Worm (Caenorhabditis elegans): Measurements from ENCODE around the gene col-141.

The col-141 gene

ce11 chrV:6846507-6846906, 17.0 kb downstream of the col-141 start, which contains the start of gene lgc-54:
Gene lgc-54 (minus strand): TSS chrV:6846607.
- no peak for TF ChIP-seq unc-62 (GFP tag; optimal IDR thresholded peaks at IDR 0.05)

DNA sequence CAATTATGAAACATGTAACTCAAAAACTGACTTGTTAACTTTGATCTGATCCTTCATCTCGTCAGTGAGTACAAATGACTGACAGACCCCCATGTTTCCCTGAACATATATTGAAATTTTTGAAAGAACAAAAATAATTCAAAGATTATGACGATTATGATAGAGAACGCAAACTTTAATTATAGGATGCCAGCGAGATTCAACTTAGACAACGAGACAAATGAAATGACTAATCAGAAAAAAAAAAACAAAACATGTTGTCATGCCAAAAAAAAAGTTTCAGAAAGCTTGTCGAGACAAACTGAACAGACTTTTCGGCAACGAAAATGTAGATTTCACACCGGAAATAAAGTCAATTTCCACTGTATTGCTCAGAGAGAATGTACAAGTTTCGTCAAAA, 25.2 kb downstream of the col-141 start, which contains the start of gene gpa-10:
Gene gpa-10, minus strand, starts transcription at position 101 of the 400 bp plus-strand sequence.
- no peak for TF ChIP-seq unc-62 (GFP tag; optimal IDR thresholded peaks at IDR 0.05)

DNA sequence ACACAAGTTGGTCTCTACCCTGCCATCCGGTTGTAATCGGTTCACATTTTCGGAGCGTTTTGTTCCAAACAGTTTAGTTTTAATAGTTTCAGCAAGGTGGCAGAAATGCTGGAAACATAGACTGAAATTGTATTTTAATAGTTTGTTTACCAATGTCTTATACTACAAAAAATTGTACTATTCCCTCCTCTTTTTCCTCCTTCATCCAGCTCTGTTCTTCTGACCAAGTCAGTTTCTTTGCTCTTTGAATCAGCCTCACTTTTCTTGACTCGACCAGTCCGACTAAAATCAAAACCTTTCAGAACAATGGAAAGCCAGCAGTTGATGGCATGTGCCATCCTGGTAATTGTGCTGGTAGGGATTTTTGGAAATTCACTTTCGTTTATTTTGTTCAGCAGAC, 40.5 kb downstream of the col-141 start, which contains the start of gene frpr-18:
Gene frpr-18, plus strand, starts transcription at position 301 of the 400 bp plus-strand sequence.
- no peak for TF ChIP-seq unc-62 (GFP tag; optimal IDR thresholded peaks at IDR 0.05)

DNA sequence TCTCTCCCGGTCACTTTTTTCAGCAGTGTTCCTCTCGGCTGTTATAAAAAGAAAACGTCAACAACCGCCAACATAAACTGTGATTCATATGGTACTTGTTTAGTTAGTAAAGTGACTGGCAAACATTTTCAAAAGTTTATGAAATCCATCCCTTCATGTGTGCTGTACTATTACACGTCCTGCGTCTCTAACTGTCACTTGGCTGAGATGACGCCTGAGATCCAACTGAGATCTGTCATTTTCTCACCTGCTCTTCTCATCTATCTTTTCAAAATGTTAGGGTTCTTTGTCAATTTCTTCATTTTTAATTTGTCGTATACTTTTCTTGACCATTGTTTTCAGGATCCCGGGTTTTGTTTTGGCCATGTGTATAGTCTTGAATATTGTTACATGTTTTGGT, 45.2 kb downstream of the col-141 start:
- no peak for TF ChIP-seq unc-62 (GFP tag; optimal IDR thresholded peaks at IDR 0.05)

ce11 chrV:6875795-6876194, 46.3 kb downstream of the col-141 start:
- TF ChIP-seq unc-62 (GFP tag; optimal IDR thresholded peaks at IDR 0.05) = no peak

- TF ChIP-seq unc-62 (GFP tag; optimal IDR thresholded peaks at IDR 0.05) = no peak
Measured at ce11 chrV:6876763-6877515, 47.4 kb downstream of the col-141 start.

- no peak for TF ChIP-seq unc-62 (GFP tag; optimal IDR thresholded peaks at IDR 0.05)
Measured at ce11 chrV:6878559-6878958, 49.1 kb downstream of the col-141 start.

DNA sequence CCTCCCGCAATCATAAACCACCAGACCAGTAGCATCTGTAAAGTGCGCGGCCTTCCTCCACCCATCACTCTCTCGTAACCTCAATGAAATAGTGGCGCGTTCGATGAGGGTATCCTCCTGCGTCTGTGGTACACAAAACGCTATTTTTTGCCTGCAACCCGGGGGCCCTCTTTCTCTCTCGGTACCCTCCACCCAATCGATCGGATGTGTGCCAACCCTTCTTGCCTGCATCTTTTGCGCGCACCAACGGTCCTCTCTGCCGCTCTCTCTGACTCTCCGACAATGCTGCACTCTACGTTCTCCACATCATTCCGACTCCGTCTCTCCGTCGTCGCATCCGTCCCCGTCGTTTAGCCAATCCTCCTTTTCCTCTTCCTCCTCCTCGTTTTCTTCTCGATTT, 50.0 kb downstream of the col-141 start:
- TF ChIP-seq unc-62 (GFP tag; optimal IDR thresholded peaks at IDR 0.05) = no peak

Data from whole organism, dauer.